Worm (Caenorhabditis elegans) whole organism, late embryonic: ENCODE measurements around the gene T28C12.6.

ENCODE experiments used
- K02D7.2 ChIP-seq: sonication (generic microtip); optimal IDR thresholded peaks from 2 replicates; lab custom pipeline; 2017; ENCODE audit warnings: mild to moderate bottlenecking, missing genetic modification characterization, missing compliant biosample characterization
- T23F11.4 ChIP-seq: fragments of 200-800 bp; sonication (Bioruptor generic); optimal IDR thresholded peaks from 2 replicates; lab custom pipeline; 2018; ENCODE audit warnings: mild to moderate bottlenecking, missing genetic modification characterization, missing compliant biosample characterization
- Y22D7AL.16 ChIP-seq: sonication (generic microtip); optimal IDR thresholded peaks from 2 replicates; lab custom pipeline; 2016; ENCODE audit warnings: missing genetic modification characterization, missing compliant biosample characterization
- ahr-1 ChIP-seq: sonication (generic microtip); optimal IDR thresholded peaks from 2 replicates; lab custom pipeline; 2016; ENCODE audit warnings: missing genetic modification characterization, missing compliant biosample characterization
- ama-1 ChIP-seq: fragments of 150-350 bp; optimal IDR thresholded peaks from 2 replicates; lab custom pipeline; 2014
- ceh-14 ChIP-seq: sonication (generic microtip); optimal IDR thresholded peaks from 2 replicates; lab custom pipeline; 2016; ENCODE audit warnings: missing genotype, missing genetic modification characterization, missing compliant biosample characterization
- ceh-18 ChIP-seq: sonication (generic microtip); optimal IDR thresholded peaks from 2 replicates; lab custom pipeline; 2016; ENCODE audit warnings: missing genetic modification characterization, missing compliant biosample characterization
- ceh-2 ChIP-seq: sonication (generic microtip); optimal IDR thresholded peaks from 2 replicates; lab custom pipeline; 2016; ENCODE audit warnings: missing genotype, missing genetic modification characterization, missing compliant biosample characterization
- ceh-30 ChIP-seq: fragments of 150-350 bp; optimal IDR thresholded peaks from 2 replicates; lab custom pipeline; 2014; ENCODE audit warnings: missing biosample characterization, missing genetic modification characterization
- ceh-31 ChIP-seq: sonication (generic microtip); optimal IDR thresholded peaks from 2 replicates; lab custom pipeline; 2016; ENCODE audit warnings: missing genetic modification characterization, missing compliant biosample characterization
- ceh-34 ChIP-seq: sonication (generic microtip); optimal IDR thresholded peaks from 2 replicates; lab custom pipeline; 2016; ENCODE audit warnings: mild to moderate bottlenecking, missing genetic modification characterization, missing compliant biosample characterization
- ceh-48 ChIP-seq: sonication (generic microtip); optimal IDR thresholded peaks from 2 replicates; lab custom pipeline; 2016; ENCODE audit warnings: missing genetic modification characterization, inconsistent platforms, missing compliant biosample characterization
- dmd-4 ChIP-seq: sonication (generic microtip); optimal IDR thresholded peaks from 2 replicates; lab custom pipeline; 2016; ENCODE audit warnings: borderline replicate concordance, missing genetic modification characterization, missing compliant biosample characterization
- dve-1 ChIP-seq: sonication (generic microtip); optimal IDR thresholded peaks from 2 replicates; lab custom pipeline; 2017; ENCODE audit warnings: antibody characterized with exemption, mild to moderate bottlenecking, missing genetic modification characterization, missing compliant biosample characterization
- eyg-1 ChIP-seq: sonication (generic microtip); optimal IDR thresholded peaks from 2 replicates; lab custom pipeline; 2016; ENCODE audit warnings: missing genotype, missing genetic modification characterization, missing compliant biosample characterization
- fkh-6 ChIP-seq: sonication (generic microtip); optimal IDR thresholded peaks from 2 replicates; lab custom pipeline; 2016; ENCODE audit warnings: missing genetic modification characterization, missing compliant biosample characterization
- hlh-30 ChIP-seq: sonication (generic microtip); optimal IDR thresholded peaks from 2 replicates; lab custom pipeline; 2017; ENCODE audit warnings: antibody characterized with exemption, missing genetic modification characterization, missing compliant biosample characterization; ENCODE audit not compliant: insufficient read depth
- hlh-6 ChIP-seq: sonication (generic microtip); optimal IDR thresholded peaks from 2 replicates; lab custom pipeline; 2016; ENCODE audit warnings: missing genotype, missing genetic modification characterization, missing compliant biosample characterization
- lin-11 ChIP-seq: fragments of 200-800 bp; sonication (Bioruptor generic); optimal IDR thresholded peaks from 2 replicates; lab custom pipeline; 2018; ENCODE audit warnings: mild to moderate bottlenecking, missing genetic modification characterization, missing compliant biosample characterization
- nfya-1 ChIP-seq: sonication (generic microtip); optimal IDR thresholded peaks from 2 replicates; lab custom pipeline; 2017; ENCODE audit warnings: missing genetic modification characterization, mild to moderate bottlenecking, missing compliant biosample characterization, antibody characterized with exemption, moderate library complexity
- nhr-11 ChIP-seq: fragments of 150-350 bp; optimal IDR thresholded peaks from 2 replicates; lab custom pipeline; 2014; ENCODE audit warnings: missing biosample characterization, missing genetic modification characterization
- nhr-232 ChIP-seq: sonication (generic microtip); optimal IDR thresholded peaks from 2 replicates; lab custom pipeline; 2016; ENCODE audit warnings: missing genetic modification characterization, missing compliant biosample characterization
- pat-9 ChIP-seq: fragments of 200-800 bp; sonication (Bioruptor generic); optimal IDR thresholded peaks from 2 replicates; lab custom pipeline; 2018; ENCODE audit warnings: mild to moderate bottlenecking, missing genetic modification characterization, moderate library complexity, missing compliant biosample characterization
- pax-1 ChIP-seq: fragments of 150-350 bp; optimal IDR thresholded peaks from 2 replicates; lab custom pipeline; 2014; ENCODE audit warnings: missing biosample characterization, missing genetic modification characterization
- pha-4 ChIP-seq: fragments of 150-350 bp; optimal IDR thresholded peaks from 2 replicates; lab custom pipeline; 2018; ENCODE audit warnings: missing biosample characterization, missing genetic modification reagents, missing genetic modification characterization
- ref-2 ChIP-seq: sonication (generic microtip); optimal IDR thresholded peaks from 2 replicates; lab custom pipeline; 2016; ENCODE audit warnings: missing genetic modification characterization, missing compliant biosample characterization
- rnt-1 ChIP-seq: sonication (generic microtip); optimal IDR thresholded peaks from 2 replicates; lab custom pipeline; 2016; ENCODE audit warnings: missing genetic modification characterization, missing compliant biosample characterization
- sox-2 ChIP-seq: fragments of 200-800 bp; sonication (Bioruptor generic); IDR thresholded peaks from 2 replicates; pipeline ENCODE4 v1.3.6; 2022; ENCODE audit warnings: missing genetic modification reagents, missing genetic modification characterization, missing compliant biosample characterization
- sox-4 ChIP-seq: sonication (generic microtip); optimal IDR thresholded peaks from 2 replicates; lab custom pipeline; 2017; ENCODE audit warnings: mild to moderate bottlenecking, missing genetic modification characterization, inconsistent platforms, missing compliant biosample characterization
- syd-9 ChIP-seq: sonication (generic microtip); optimal IDR thresholded peaks from 2 replicates; lab custom pipeline; 2016; ENCODE audit warnings: mild to moderate bottlenecking, missing genetic modification characterization, moderate library complexity, missing compliant biosample characterization
- tbx-7 ChIP-seq: sonication (generic microtip); optimal IDR thresholded peaks from 2 replicates; lab custom pipeline; 2016; ENCODE audit warnings: missing genotype, missing genetic modification characterization, missing compliant biosample characterization
- ttx-3 ChIP-seq: sonication (generic microtip); optimal IDR thresholded peaks from 2 replicates; lab custom pipeline; 2016; ENCODE audit warnings: missing genetic modification reagents, missing genetic modification characterization, missing compliant biosample characterization
- unc-3 ChIP-seq, 2 experiments: fragments of 200-800 bp in 1 of 2; sonication (Bioruptor generic) in 1 of 2; sonication (generic microtip) in 1 of 2; conservative IDR thresholded peaks in 1 of 2; optimal IDR thresholded peaks in 1 of 2; 2 replicates each; pipeline versions ENCODE4 v1.3.6 to Lab custom; 2016 to 2022; ENCODE audit warnings: missing compliant biosample characterization in 2 of 2, missing genetic modification characterization in 2 of 2, missing genetic modification reagents in 1 of 2
- unc-42 ChIP-seq: sonication (generic microtip); optimal IDR thresholded peaks from 2 replicates; lab custom pipeline; 2016; ENCODE audit warnings: missing genotype, missing genetic modification characterization, missing compliant biosample characterization
- unc-86 ChIP-seq: sonication (generic microtip); optimal IDR thresholded peaks from 2 replicates; lab custom pipeline; 2016; ENCODE audit warnings: missing genetic modification characterization, missing compliant biosample characterization
- zip-5 ChIP-seq: sonication (generic microtip); optimal IDR thresholded peaks from 2 replicates; lab custom pipeline; 2016; ENCODE audit warnings: missing genetic modification characterization, missing compliant biosample characterization
- ztf-16 ChIP-seq: sonication (generic microtip); optimal IDR thresholded peaks from 2 replicates; lab custom pipeline; 2017; ENCODE audit warnings: missing genetic modification characterization, missing compliant biosample characterization

T28C12.6 gene

ce11 chrV:6322749-6323367 is 13.1 kb downstream of the T28C12.6 start:
- no peak for TF ChIP-seq ceh-34
- no peak for TF ChIP-seq ttx-3
- TF ChIP-seq fkh-6 (tag; lab: Kevin White, UChicago): no peak
- no peak for TF ChIP-seq T23F11.4 (GFP tag; lab: Kevin White, UChicago)
- TF ChIP-seq dmd-4 (tag; lab: Kevin White, UChicago): no peak
- no peak for TF ChIP-seq ztf-16
- TF ChIP-seq ceh-30 (tag; lab: Kevin White, UChicago): no peak
- TF ChIP-seq unc-42 (tag; lab: Kevin White, UChicago): no peak
- no peak for TF ChIP-seq zip-5 (tag; lab: Kevin White, UChicago)

- TF ChIP-seq ceh-18 (tag; lab: Kevin White, UChicago) (no peak), unc-3 (GFP tag; conservative IDR thresholded peaks at IDR 0.05; lab: Robert Waterston, UW) (no peak), unc-3 (tag; optimal IDR thresholded peaks at IDR 0.05; lab: Kevin White, UChicago) (no peak), nhr-11 (no peak), pax-1 (no peak)
Measured at ce11 chrV:6321733-6322198, 14.2 kb downstream of the T28C12.6 start, which contains the start of gene T28C12.15. TSS of gene T28C12.15 (minus strand) at chrV:6321783.

- TF ChIP-seq ceh-48 (tag; lab: Kevin White, UChicago) (no peak), tbx-7 (tag; lab: Kevin White, UChicago) (no peak), ceh-31 (tag; lab: Kevin White, UChicago) (no peak), Y22D7AL.16 (tag; lab: Kevin White, UChicago) (no peak), hlh-30 (tag; lab: Kevin White, UChicago) (no peak), ama-1 (lab: Kevin White, UChicago) (no peak)
Measured at ce11 chrV:6321280-6321679, 14.6 kb downstream of the T28C12.6 start.

DNA sequence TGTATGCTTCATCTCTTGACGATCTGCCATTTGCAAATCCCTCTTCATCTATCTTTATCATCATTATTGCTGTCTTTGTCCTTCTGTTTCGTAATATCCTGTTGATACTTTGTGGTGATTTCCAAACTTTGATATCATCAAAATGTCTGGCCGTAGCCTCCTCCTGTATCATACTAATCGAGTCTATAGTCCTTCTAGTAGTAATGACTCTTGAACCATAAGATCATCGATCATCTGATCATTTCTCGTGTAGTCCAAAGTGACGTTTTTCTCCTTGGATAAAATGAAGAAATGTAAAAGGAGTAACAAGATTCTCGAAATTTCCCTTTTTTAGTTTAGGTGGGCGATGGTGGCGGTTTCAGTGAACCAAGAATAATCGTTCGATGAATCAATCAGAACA is 16.6 kb downstream of the T28C12.6 start:
- TF ChIP-seq ama-1 (lab: Kevin White, UChicago): no peak
- TF ChIP-seq unc-86 (tag; lab: Kevin White, UChicago): no peak
- no peak for TF ChIP-seq ceh-2
- no peak for TF ChIP-seq unc-42 (tag; lab: Kevin White, UChicago)
- no peak for TF ChIP-seq hlh-6 (tag; lab: Kevin White, UChicago)
- TF ChIP-seq rnt-1 (tag; lab: Kevin White, UChicago): no peak
- no peak for TF ChIP-seq sox-2 (GFP tag; lab: Robert Waterston, UW)
- no peak for TF ChIP-seq sox-4 (tag; lab: Kevin White, UChicago)
- TF ChIP-seq eyg-1 (tag; lab: Kevin White, UChicago): no peak
- no peak for TF ChIP-seq nhr-232 (tag; lab: Kevin White, UChicago)
- TF ChIP-seq ref-2 (tag; lab: Kevin White, UChicago): no peak
- no peak for TF ChIP-seq pha-4 (tag; lab: Kevin White, UChicago)
- TF ChIP-seq dve-1 (tag; lab: Kevin White, UChicago): no peak
- no peak for TF ChIP-seq hlh-30 (tag; lab: Kevin White, UChicago)

- TF ChIP-seq ceh-31 (tag; lab: Kevin White, UChicago): no peak
- no peak for TF ChIP-seq ceh-14 (tag; lab: Kevin White, UChicago)
- TF ChIP-seq sox-4 (tag; lab: Kevin White, UChicago): no peak
- no peak for TF ChIP-seq unc-3 (GFP tag; conservative IDR thresholded peaks at IDR 0.05; lab: Robert Waterston, UW)
- no peak for TF ChIP-seq unc-3 (tag; optimal IDR thresholded peaks at IDR 0.05; lab: Kevin White, UChicago)
- no peak for TF ChIP-seq K02D7.2 (tag; lab: Kevin White, UChicago)
- no peak for TF ChIP-seq pat-9 (tag; lab: Kevin White, UChicago)
- no peak for TF ChIP-seq lin-11 (tag; lab: Kevin White, UChicago)
- TF ChIP-seq ahr-1: no peak
- no peak for TF ChIP-seq unc-86 (tag; lab: Kevin White, UChicago)
- no peak for TF ChIP-seq tbx-7 (tag; lab: Kevin White, UChicago)
- no peak for TF ChIP-seq nfya-1 (tag; lab: Kevin White, UChicago)
- no peak for TF ChIP-seq ceh-18 (tag; lab: Kevin White, UChicago)
- TF ChIP-seq syd-9 (tag; lab: Kevin White, UChicago): no peak
- TF ChIP-seq zip-5 (tag; lab: Kevin White, UChicago): no peak
- no peak for TF ChIP-seq ztf-16
Measured at ce11 chrV:6317928-6318327, 18.0 kb downstream of the T28C12.6 start.
